Fruit fly (Drosophila melanogaster) whole organism, embryonic: Measurements from ENCODE around the gene CG1231.

Experiments
- Antp ChIP-seq: fragments of 200-800 bp; sonication (Bioruptor generic); optimal IDR thresholded peaks from 3 replicates; lab custom pipeline; 2016; ENCODE audit warnings: missing biosample characterization, missing genetic modification characterization
- Atf6 ChIP-seq: fragments of 200-800 bp; sonication (Bioruptor generic); IDR thresholded peaks from 2 replicates; pipeline ENCODE4 v1.3.6; 2022; ENCODE audit warnings: missing biosample characterization, missing genetic modification characterization
- CG10321 ChIP-seq: fragments of 200-800 bp; sonication (Bioruptor generic); IDR thresholded peaks from 2 replicates; pipeline ENCODE4 v1.3.6; 2022; ENCODE audit warnings: missing biosample characterization, missing genetic modification characterization
- CG10654 ChIP-seq: fragments of 200-800 bp; sonication (Bioruptor generic); optimal IDR thresholded peaks from 2 replicates; lab custom pipeline; 2016; ENCODE audit warnings: missing biosample characterization, missing genetic modification characterization
- CG11247 ChIP-seq: fragments of 200-800 bp; sonication (Bioruptor generic); IDR thresholded peaks from 2 replicates; pipeline ENCODE4 v1.3.6; 2022; ENCODE audit warnings: missing biosample characterization, missing genetic modification characterization
- CG12391 ChIP-seq: fragments of 200-800 bp; sonication (Bioruptor generic); optimal IDR thresholded peaks from 3 replicates; lab custom pipeline; 2018; ENCODE audit warnings: missing biosample characterization, mild to moderate bottlenecking, missing genetic modification characterization, moderate library complexity
- CG13296 ChIP-seq: fragments of 200-800 bp; sonication (Bioruptor generic); optimal IDR thresholded peaks from 3 replicates; lab custom pipeline; 2018; ENCODE audit warnings: missing biosample characterization, mild to moderate bottlenecking, missing genetic modification characterization
- CG14014 ChIP-seq: fragments of 200-800 bp; sonication (Bioruptor generic); IDR thresholded peaks from 2 replicates; pipeline ENCODE4 v1.3.6; 2022; ENCODE audit warnings: missing biosample characterization, missing genetic modification characterization
- CG15479 ChIP-seq: fragments of 200-800 bp; sonication (Bioruptor generic); optimal IDR thresholded peaks from 3 replicates; lab custom pipeline; 2019; ENCODE audit warnings: missing biosample characterization, mild to moderate bottlenecking, missing genetic modification characterization, moderate library complexity
- CG15514 ChIP-seq: fragments of 200-800 bp; sonication (Bioruptor generic); optimal IDR thresholded peaks from 3 replicates; lab custom pipeline; 2017; ENCODE audit warnings: missing biosample characterization, missing genetic modification characterization, mild to moderate bottlenecking, moderate library complexity, missing genetic modification reagents
- CG17186 ChIP-seq: fragments of 200-800 bp; sonication (Bioruptor generic); optimal IDR thresholded peaks from 3 replicates; lab custom pipeline; 2017; ENCODE audit warnings: missing biosample characterization, missing genetic modification reagents, missing genetic modification characterization
- CG17802 ChIP-seq: fragments of 200-800 bp; sonication (Bioruptor generic); optimal IDR thresholded peaks from 2 replicates; lab custom pipeline; 2018; ENCODE audit warnings: missing biosample characterization, mild to moderate bottlenecking, missing genetic modification characterization, moderate library complexity
- CG30431 ChIP-seq: fragments of 200-800 bp; sonication (Bioruptor generic); optimal IDR thresholded peaks from 2 replicates; lab custom pipeline; 2017; ENCODE audit warnings: missing biosample characterization, missing genetic modification characterization
- CG32532 ChIP-seq: fragments of 200-800 bp; sonication (Bioruptor generic); IDR thresholded peaks from 2 replicates; pipeline ENCODE4 v1.3.6; 2022; ENCODE audit warnings: missing biosample characterization, missing genetic modification characterization
- CG32767 ChIP-seq: fragments of 200-800 bp; sonication (Bioruptor generic); IDR thresholded peaks from 2 replicates; pipeline ENCODE4 v1.3.6; 2022; ENCODE audit warnings: missing biosample characterization, missing genetic modification characterization
- CG4820 ChIP-seq: fragments of 200-800 bp; sonication (Bioruptor generic); optimal IDR thresholded peaks from 3 replicates; lab custom pipeline; 2016; ENCODE audit warnings: missing biosample characterization, missing genetic modification characterization
- CG5245 ChIP-seq: fragments of 200-800 bp; sonication (Bioruptor generic); optimal IDR thresholded peaks from 3 replicates; lab custom pipeline; 2016; ENCODE audit warnings: missing biosample characterization, missing genetic modification characterization
- CG6654 ChIP-seq: fragments of 200-800 bp; sonication (Bioruptor generic); optimal IDR thresholded peaks from 2 replicates; lab custom pipeline; 2017; ENCODE audit warnings: missing biosample characterization, mild to moderate bottlenecking, missing genetic modification characterization
- CG7271 ChIP-seq: fragments of 200-800 bp; sonication (Bioruptor generic); optimal IDR thresholded peaks from 2 replicates; lab custom pipeline; 2018; ENCODE audit warnings: missing biosample characterization, mild to moderate bottlenecking, missing genetic modification characterization, moderate library complexity
- CkIIα-i1 ChIP-seq: fragments of 200-800 bp; sonication (Bioruptor generic); IDR thresholded peaks from 2 replicates; pipeline ENCODE4 v1.3.6; 2022; ENCODE audit warnings: missing biosample characterization, missing genetic modification characterization
- CoRest ChIP-seq: fragments of 200-800 bp; sonication (Bioruptor generic); optimal IDR thresholded peaks from 3 replicates; lab custom pipeline; 2018; ENCODE audit warnings: missing biosample characterization, mild to moderate bottlenecking, missing genetic modification characterization, moderate library complexity
- D19B ChIP-seq: fragments of 200-800 bp; sonication (Bioruptor generic); optimal IDR thresholded peaks from 2 replicates; lab custom pipeline; 2017; ENCODE audit warnings: missing biosample characterization, mild to moderate bottlenecking, missing genetic modification characterization
- Dip2 ChIP-seq: fragments of 200-800 bp; sonication (Bioruptor generic); IDR thresholded peaks from 2 replicates; pipeline ENCODE4 v1.3.6; 2022; ENCODE audit warnings: missing biosample characterization, missing genetic modification characterization
- GATAe ChIP-seq: fragments of 200-800 bp; sonication (Bioruptor generic); conservative IDR thresholded peaks from 2 replicates; pipeline ENCODE4 v1.3.6; 2022; ENCODE audit warnings: missing biosample characterization, missing genetic modification characterization
- Gug ChIP-seq: fragments of 200-800 bp; sonication (Bioruptor generic); IDR thresholded peaks from 4 replicates; pipeline ENCODE4 v1.3.6; 2022; ENCODE audit warnings: missing biosample characterization, missing genetic modification characterization
- H15 ChIP-seq: fragments of 200-800 bp; sonication (Bioruptor generic); IDR thresholded peaks from 3 replicates; pipeline ENCODE4 v1.3.6; 2022; ENCODE audit warnings: missing biosample characterization, missing genetic modification characterization
- HLH3B ChIP-seq: fragments of 200-800 bp; sonication (Bioruptor generic); IDR thresholded peaks from 2 replicates; pipeline ENCODE4 v1.3.6; 2022; ENCODE audit warnings: missing biosample characterization, missing genetic modification characterization
- HLHmδ ChIP-seq: fragments of 200-800 bp; sonication (Bioruptor generic); optimal IDR thresholded peaks from 2 replicates; lab custom pipeline; 2018; ENCODE audit warnings: missing biosample characterization, mild to moderate bottlenecking, missing genetic modification characterization, moderate library complexity
- Hand ChIP-seq: fragments of 200-800 bp; sonication (Bioruptor generic); optimal IDR thresholded peaks from 2 replicates; lab custom pipeline; 2017; ENCODE audit warnings: mild to moderate bottlenecking, missing biosample characterization, missing genetic modification reagents, missing genetic modification characterization
- HmgD ChIP-seq: fragments of 200-800 bp; sonication (Bioruptor generic); optimal IDR thresholded peaks from 3 replicates; lab custom pipeline; 2016; ENCODE audit warnings: missing biosample characterization, missing genetic modification characterization
- HmgZ ChIP-seq: fragments of 200-800 bp; sonication (Bioruptor generic); optimal IDR thresholded peaks from 2 replicates; lab custom pipeline; 2018; ENCODE audit warnings: missing biosample characterization, mild to moderate bottlenecking, missing genetic modification characterization
- Oli ChIP-seq: fragments of 200-800 bp; sonication (Bioruptor generic); optimal IDR thresholded peaks from 2 replicates; lab custom pipeline; 2018; ENCODE audit warnings: missing biosample characterization, mild to moderate bottlenecking, missing genetic modification characterization, moderate library complexity
- PHDP ChIP-seq: fragments of 200-800 bp; sonication (Bioruptor generic); optimal IDR thresholded peaks from 3 replicates; lab custom pipeline; 2018; ENCODE audit warnings: missing biosample characterization, mild to moderate bottlenecking, missing genetic modification characterization, moderate library complexity
- Rx ChIP-seq: fragments of 200-800 bp; sonication (Bioruptor generic); IDR thresholded peaks from 2 replicates; pipeline ENCODE4 v1.3.6; 2022; ENCODE audit warnings: missing biosample characterization, missing genetic modification characterization
- Side ChIP-seq: fragments of 200-800 bp; sonication (Bioruptor generic); optimal IDR thresholded peaks from 2 replicates; lab custom pipeline; 2016; ENCODE audit warnings: missing biosample characterization, missing genetic modification characterization
- Sin3A ChIP-seq: fragments of >200 bp; optimal IDR thresholded peaks from 2 replicates; lab custom pipeline; 2018
- Stat92E ChIP-seq, 3 experiments: fragments of >200 bp in 2 of 3; fragments of 200-800 bp in 1 of 3; sonication (Bioruptor generic) in 1 of 3; optimal IDR thresholded peaks; 2 replicates each; lab custom pipeline; 2017 to 2019; ENCODE audit warnings: missing biosample characterization in 3 of 3, missing genetic modification characterization in 3 of 3, mild to moderate bottlenecking in 1 of 3, moderate library complexity in 1 of 3
- Trl ChIP-seq, 3 experiments: fragments of >200 bp in 2 of 3; fragments of 200-800 bp in 1 of 3; sonication (Bioruptor generic) in 1 of 3; optimal IDR thresholded peaks; 2 replicates in 1 of 3; 3 replicates in 2 of 3; lab custom pipeline; 2016 to 2017; ENCODE audit warnings: missing biosample characterization in 1 of 3, missing genetic modification characterization in 1 of 3
- abd-A ChIP-seq: fragments of 200-800 bp; sonication (Bioruptor generic); optimal IDR thresholded peaks from 3 replicates; lab custom pipeline; 2019; ENCODE audit warnings: missing biosample characterization, mild to moderate bottlenecking, missing genetic modification characterization, moderate library complexity
- bigmax ChIP-seq: fragments of 200-800 bp; sonication (Bioruptor generic); optimal IDR thresholded peaks from 2 replicates; lab custom pipeline; 2018; ENCODE audit warnings: missing biosample characterization, mild to moderate bottlenecking, missing genetic modification characterization
- bowl ChIP-seq: fragments of 200-800 bp; sonication (Bioruptor generic); IDR thresholded peaks from 2 replicates; pipeline ENCODE4 v1.3.6; 2022; ENCODE audit warnings: missing biosample characterization, missing genetic modification characterization
- chinmo ChIP-seq: fragments of 200-800 bp; sonication (Bioruptor generic); IDR thresholded peaks from 4 replicates; pipeline ENCODE4 v1.3.6; 2022; ENCODE audit warnings: missing biosample characterization, missing genetic modification characterization; ENCODE audit not compliant: partially characterized antibody
- dm ChIP-seq: fragments of 200-800 bp; sonication (Bioruptor generic); optimal IDR thresholded peaks from 3 replicates; lab custom pipeline; 2016; ENCODE audit warnings: missing biosample characterization, missing genetic modification characterization
- emc ChIP-seq: fragments of 200-800 bp; sonication (Bioruptor generic); optimal IDR thresholded peaks from 2 replicates; lab custom pipeline; 2016; ENCODE audit warnings: missing biosample characterization, missing genetic modification characterization
- eve ChIP-seq, 2 experiments: fragments of >200 bp; optimal IDR thresholded peaks; 2 replicates each; lab custom pipeline; 2017; ENCODE audit warnings: missing biosample characterization in 2 of 2, missing genetic modification characterization in 2 of 2
- gsb ChIP-seq: fragments of 200-800 bp; sonication (Bioruptor generic); IDR thresholded peaks from 2 replicates; pipeline ENCODE4 v1.3.6; 2022; ENCODE audit warnings: missing biosample characterization, missing genetic modification characterization
- ind ChIP-seq: fragments of 200-800 bp; sonication (Bioruptor generic); optimal IDR thresholded peaks from 3 replicates; lab custom pipeline; 2016; ENCODE audit warnings: missing biosample characterization, missing genetic modification characterization
- jumu ChIP-seq: fragments of 200-800 bp; sonication (Bioruptor generic); optimal IDR thresholded peaks from 3 replicates; lab custom pipeline; 2016; ENCODE audit warnings: missing biosample characterization, missing genetic modification characterization
- nom ChIP-seq: fragments of 200-800 bp; sonication (Bioruptor generic); optimal IDR thresholded peaks from 2 replicates; lab custom pipeline; 2017; ENCODE audit warnings: missing biosample characterization, missing genetic modification characterization, mild to moderate bottlenecking, moderate library complexity, missing genetic modification reagents
- repo ChIP-seq: fragments of 200-800 bp; sonication (Bioruptor generic); optimal IDR thresholded peaks from 2 replicates; lab custom pipeline; 2016; ENCODE audit warnings: missing biosample characterization, missing genetic modification characterization
- sens-2 ChIP-seq: fragments of 200-800 bp; sonication (Bioruptor generic); IDR thresholded peaks from 2 replicates; pipeline ENCODE4 v1.3.6; 2022; ENCODE audit warnings: missing biosample characterization, missing genetic modification characterization
- tin ChIP-seq: fragments of 200-800 bp; sonication (Bioruptor generic); optimal IDR thresholded peaks from 3 replicates; lab custom pipeline; 2016; ENCODE audit warnings: missing biosample characterization, missing genetic modification characterization

The CG1231 gene

DNA sequence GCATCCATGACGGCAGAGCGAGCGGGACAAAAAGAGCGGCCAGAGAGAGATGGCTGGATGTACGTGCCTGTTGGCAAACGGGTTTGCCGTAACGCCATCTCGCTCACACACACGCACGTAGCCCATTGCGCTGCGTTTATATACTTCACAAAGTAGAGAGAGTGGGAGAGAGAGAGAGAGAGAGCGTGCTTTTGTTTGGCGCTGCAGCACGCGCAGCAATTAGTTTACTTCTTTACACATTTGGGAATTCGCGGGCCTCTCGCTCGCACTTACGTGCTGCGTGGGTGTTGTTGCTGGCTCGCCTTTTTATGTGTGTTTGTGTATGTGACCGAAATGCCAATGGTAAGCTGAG, 21.8 kb downstream of the CG1231 start (continued):
- TF ChIP-seq Atf6 (GFP tag; lab: Robert Waterston, UW) (no peak), sens-2 (no peak), CG7271 (tag; lab: Kevin White, UChicago) (no peak), CG15479 (GFP tag; lab: Kevin White, UChicago) (peak; percentile 75), Trl (optimal IDR thresholded peaks at IDR 0.05; lab: Kevin White, UChicago) (peak; percentile 50 to 62), Trl (GFP tag; optimal IDR thresholded peaks at IDR 0.05; lab: Kevin White, UChicago) (no peak), Rx (GFP tag; lab: Robert Waterston, UW) (no peak), CG5245 (GFP tag; lab: Kevin White, UChicago) (no peak), CG13296 (GFP tag; lab: Kevin White, UChicago) (no peak), HmgZ (tag; lab: Kevin White, UChicago) (no peak), CG15514 (GFP tag; lab: Kevin White, UChicago) (no peak), gsb (GFP tag; lab: Robert Waterston, UW) (no peak), emc (GFP tag; lab: Kevin White, UChicago) (no peak), Side (GFP tag; lab: Kevin White, UChicago) (no peak), CoRest (tag; lab: Kevin White, UChicago) (peak; percentile 14), Gug (no peak), CG4820 (GFP tag; lab: Kevin White, UChicago) (no peak), CG17802 (no peak), Sin3A (lab: Kevin White, UChicago) (no peak), Hand (GFP tag; lab: Kevin White, UChicago) (no peak), Oli (no peak), CG30431 (GFP tag; lab: Kevin White, UChicago) (no peak), Dip2 (GFP tag; lab: Robert Waterston, UW) (no peak), CG10654 (GFP tag; lab: Kevin White, UChicago) (no peak), bigmax (GFP tag; lab: Kevin White, UChicago) (no peak), HmgD (GFP tag; lab: Kevin White, UChicago) (peak; percentile 94), CG17186 (no peak), Stat92E (GFP tag; optimal IDR thresholded peaks at IDR 0.05; lab: Kevin White, UChicago) (peak in 1 of 3 experiments; percentile 9), CG14014 (GFP tag; lab: Robert Waterston, UW) (no peak), eve (GFP tag; optimal IDR thresholded peaks at IDR 0.05; lab: Kevin White, UChicago) (no peak), GATAe (GFP tag; lab: Robert Waterston, UW) (no peak), CG32532 (GFP tag; lab: Robert Waterston, UW) (no peak), chinmo (GFP tag; lab: Robert Waterston, UW) (no peak; the same call in 2 of the 4 replicates), dm (GFP tag; lab: Kevin White, UChicago) (peak; percentile 8), CG10321 (peak; percentile 99), CG32767 (GFP tag; lab: Robert Waterston, UW) (peak; percentile 33; the same call in 1 of the 2 replicates), bowl (GFP tag; lab: Robert Waterston, UW) (no peak), HLHmδ (no peak), repo (no peak), nom (no peak), ind (GFP tag; lab: Kevin White, UChicago) (no peak), H15 (GFP tag; lab: Robert Waterston, UW) (no peak), abd-A (tag; lab: Kevin White, UChicago) (peak; percentile 98), CG12391 (no peak), CG6654 (GFP tag; lab: Kevin White, UChicago) (no peak), Antp (GFP tag; lab: Kevin White, UChicago) (peak; percentile 15), PHDP (tag; lab: Kevin White, UChicago) (no peak), HLH3B (GFP tag; lab: Robert Waterston, UW) (no peak), CkIIα-i1 (GFP tag; lab: Robert Waterston, UW) (no peak), CG11247 (GFP tag; lab: Robert Waterston, UW) (no peak), jumu (no peak), tin (GFP tag; lab: Kevin White, UChicago) (no peak), D19B (no peak)
